Fruit fly (Drosophila melanogaster): ENCODE results near the gene BthD.

The BthD gene

dm6 chrX:13643961-13644360 lies 32.0 kb downstream of the BthD start:
- no peak for TF ChIP-seq insv (optimal IDR thresholded peaks at IDR 0.05)
- TF ChIP-seq Myc (optimal IDR thresholded peaks at IDR 0.05): no peak
- no peak for TF ChIP-seq psq (optimal IDR thresholded peaks at IDR 0.05)
- TF ChIP-seq ttk (optimal IDR thresholded peaks at IDR 0.05): no peak

DNA sequence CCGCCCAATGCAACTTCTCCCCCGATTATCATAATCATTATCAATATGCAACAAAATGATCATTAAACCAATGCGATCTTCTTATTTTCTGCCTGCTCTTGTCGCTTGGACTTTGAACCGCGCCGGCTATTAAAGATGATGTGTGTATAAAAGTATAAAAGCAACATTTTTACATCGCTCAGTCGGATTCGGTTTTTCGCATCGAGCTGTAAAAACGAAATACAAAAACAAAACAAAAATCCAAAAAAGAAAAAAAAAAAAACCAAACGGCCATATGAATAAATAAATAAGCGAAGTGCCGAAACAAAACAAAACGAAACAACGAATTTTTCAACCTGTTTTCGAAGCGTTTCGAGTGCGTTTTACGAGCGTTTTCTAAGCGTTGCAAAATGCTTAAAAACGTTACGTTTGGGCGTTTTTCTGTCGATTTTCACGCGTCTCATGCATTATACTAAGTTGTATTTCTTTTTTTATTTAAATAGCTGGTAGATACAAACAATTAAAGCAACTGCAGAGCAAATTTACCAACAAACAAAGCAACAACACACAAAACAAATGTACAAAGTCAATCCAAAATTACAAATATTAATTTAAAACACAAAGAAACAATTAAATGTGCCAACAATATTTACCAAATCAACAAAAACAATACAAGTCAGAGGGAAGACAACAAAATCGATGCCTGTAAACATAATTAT lies 32.9 kb downstream of the BthD start:
- no peak for TF ChIP-seq ttk (optimal IDR thresholded peaks at IDR 0.05)
- TF ChIP-seq Myc (optimal IDR thresholded peaks at IDR 0.05): no peak
- TF ChIP-seq Sin3A (optimal IDR thresholded peaks at IDR 0.05): no peak
- TF ChIP-seq insv (optimal IDR thresholded peaks at IDR 0.05): no peak
- TF ChIP-seq psq (optimal IDR thresholded peaks at IDR 0.05): no peak
- TF ChIP-seq h (optimal IDR thresholded peaks at IDR 0.05): no peak

- TF ChIP-seq psq (optimal IDR thresholded peaks at IDR 0.05) (no peak), ttk (optimal IDR thresholded peaks at IDR 0.05) (no peak), insv (optimal IDR thresholded peaks at IDR 0.05) (no peak), Sin3A (optimal IDR thresholded peaks at IDR 0.05) (no peak), h (optimal IDR thresholded peaks at IDR 0.05) (no peak)
Measured at dm6 chrX:13646175-13646574, 34.2 kb downstream of the BthD start.

DNA sequence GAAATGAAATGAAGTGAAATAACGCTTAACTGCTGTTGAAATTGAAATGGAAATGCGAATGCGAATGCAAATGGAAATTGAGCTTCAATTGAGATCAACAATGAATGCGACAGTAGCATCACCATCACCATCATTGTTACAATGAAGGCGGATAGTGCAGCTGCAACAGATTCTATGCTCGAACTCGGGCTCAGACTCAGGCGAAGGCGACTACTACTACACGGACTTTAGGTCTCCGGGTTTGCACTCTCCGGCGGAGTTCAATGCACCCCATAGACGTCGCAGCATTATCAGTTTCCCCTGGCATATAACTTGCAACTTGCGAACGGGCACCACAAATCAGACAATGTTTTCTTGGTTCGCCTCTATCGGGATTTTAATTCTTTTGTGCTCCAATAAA lies 36.9 kb downstream of the BthD start:
- TF ChIP-seq insv (optimal IDR thresholded peaks at IDR 0.05): no peak
- TF ChIP-seq Myc (optimal IDR thresholded peaks at IDR 0.05): no peak
- no peak for TF ChIP-seq Sin3A (optimal IDR thresholded peaks at IDR 0.05)
- TF ChIP-seq ttk (optimal IDR thresholded peaks at IDR 0.05): no peak
- no peak for TF ChIP-seq h (optimal IDR thresholded peaks at IDR 0.05)
- TF ChIP-seq psq (optimal IDR thresholded peaks at IDR 0.05): no peak

dm6 chrX:13649801-13650200 lies 37.9 kb downstream of the BthD start:
- TF ChIP-seq Myc (optimal IDR thresholded peaks at IDR 0.05): no peak
- TF ChIP-seq h (optimal IDR thresholded peaks at IDR 0.05): no peak
- no peak for TF ChIP-seq insv (optimal IDR thresholded peaks at IDR 0.05)
- TF ChIP-seq Sin3A (optimal IDR thresholded peaks at IDR 0.05): no peak
- no peak for TF ChIP-seq ttk (optimal IDR thresholded peaks at IDR 0.05)
- TF ChIP-seq psq (optimal IDR thresholded peaks at IDR 0.05): no peak

DNA sequence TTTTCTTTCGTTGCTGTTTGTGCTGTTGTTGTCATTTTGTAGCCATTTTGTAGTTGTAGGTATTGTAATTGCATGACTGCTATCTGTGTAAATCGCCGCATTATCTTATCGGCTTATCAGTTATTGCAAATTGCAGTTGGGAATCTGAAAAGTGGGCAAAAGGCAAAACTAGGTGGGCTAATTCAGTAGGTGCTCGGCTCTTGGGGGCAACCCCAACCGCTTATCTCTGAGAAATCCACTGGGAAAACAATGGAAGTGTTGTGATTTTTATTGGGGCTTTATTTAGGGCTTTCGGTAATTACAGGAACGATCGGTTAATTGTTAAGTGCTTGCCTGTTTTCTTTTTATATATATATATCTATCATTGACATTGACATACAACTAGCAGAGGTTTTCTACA lies 39.2 kb downstream of the BthD start:
- TF ChIP-seq Sin3A (optimal IDR thresholded peaks at IDR 0.05) (no peak), psq (optimal IDR thresholded peaks at IDR 0.05) (no peak), insv (optimal IDR thresholded peaks at IDR 0.05) (no peak), ttk (optimal IDR thresholded peaks at IDR 0.05) (no peak), Myc (optimal IDR thresholded peaks at IDR 0.05) (no peak), h (optimal IDR thresholded peaks at IDR 0.05) (no peak)
